Fruit fly (Drosophila melanogaster) Kc167 (cell line): Measurements from ENCODE around the gene ppl.

Source experiments
- Myc ChIP-seq: fragments of >200 bp; optimal IDR thresholded peaks from 2 replicates; lab custom pipeline; 2017; ENCODE audit warnings: missing external identifiers
- Sin3A ChIP-seq: fragments of >200 bp; optimal IDR thresholded peaks from 2 replicates; lab custom pipeline; 2018; ENCODE audit warnings: missing external identifiers
- h ChIP-seq: fragments of >200 bp; optimal IDR thresholded peaks from 3 replicates; lab custom pipeline; 2018; ENCODE audit warnings: missing external identifiers
- insv ChIP-seq: fragments of >200 bp; optimal IDR thresholded peaks from 3 replicates; lab custom pipeline; 2018; ENCODE audit warnings: missing external identifiers
- psq ChIP-seq: fragments of >200 bp; optimal IDR thresholded peaks from 2 replicates; lab custom pipeline; 2017; ENCODE audit warnings: missing external identifiers
- ttk ChIP-seq: sonication (Bioruptor generic); optimal IDR thresholded peaks from 2 replicates; lab custom pipeline; 2017; ENCODE audit warnings: missing external identifiers

DNA sequence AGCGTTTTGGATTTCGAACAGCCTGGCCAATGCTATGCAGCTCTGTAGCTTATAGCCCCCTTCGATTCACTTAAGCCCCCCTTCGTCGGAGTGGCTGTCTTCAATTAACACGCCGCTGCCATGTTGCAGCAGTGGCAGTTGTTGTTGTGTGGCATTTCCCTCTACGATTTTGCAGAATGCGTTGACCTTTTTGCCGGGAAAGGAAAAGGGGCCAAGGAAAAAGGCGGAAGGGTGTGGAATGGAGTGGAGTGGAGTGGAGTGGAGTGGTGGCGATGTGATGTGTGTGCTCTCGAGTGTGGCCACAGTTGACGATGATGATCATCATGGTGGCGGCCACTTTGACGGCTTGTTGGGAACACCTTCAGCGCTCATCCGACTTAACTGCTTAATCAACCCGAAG, 42.9 kb downstream of the ppl start:
- TF ChIP-seq Sin3A (lab: Kevin White, UChicago) (no peak), psq (lab: Kevin White, UChicago) (no peak), Myc (no peak), insv (lab: Kevin White, UChicago) (no peak), h (lab: Kevin White, UChicago) (no peak), ttk (lab: Kevin White, UChicago) (no peak)
